Worm (Caenorhabditis elegans) whole organism, L4 larva: ENCODE data around the gene cdt-2.

Experiments
- Y75B8A.6 ChIP-seq: fragments of 200-800 bp; sonication (Bioruptor generic); IDR thresholded peaks from 2 replicates; pipeline ENCODE4 v1.3.6; 2022; ENCODE audit warnings: missing genetic modification reagents, missing genetic modification characterization, missing compliant biosample characterization
- ZK546.5 ChIP-seq, 2 experiments: sonication (generic microtip); optimal IDR thresholded peaks; 2 replicates each; lab custom pipeline; 2017; ENCODE audit warnings: missing biosample characterization in 2 of 2, missing genetic modification characterization in 2 of 2
- daf-16 ChIP-seq, 3 experiments: sonication (generic microtip); optimal IDR thresholded peaks; 2 replicates each; lab custom pipeline; 2016 to 2017; ENCODE audit warnings: missing genetic modification characterization in 3 of 3, missing genetic modification reagents in 3 of 3, mild to moderate bottlenecking in 2 of 3, missing compliant biosample characterization in 2 of 3, missing biosample characterization in 1 of 3, moderate library complexity in 1 of 3
- dve-1 ChIP-seq: sonication (generic microtip); optimal IDR thresholded peaks from 2 replicates; lab custom pipeline; 2017; ENCODE audit warnings: antibody characterized with exemption, mild to moderate bottlenecking, missing genetic modification characterization, missing compliant biosample characterization; ENCODE audit not compliant: insufficient read depth
- lin-13 ChIP-seq: fragments of 150-350 bp; optimal IDR thresholded peaks from 2 replicates; lab custom pipeline; 2014; ENCODE audit warnings: missing biosample characterization, missing genetic modification reagents, missing genetic modification characterization
- lin-38 ChIP-seq: fragments of 200-800 bp; sonication (Bioruptor generic); IDR thresholded peaks from 2 replicates; pipeline ENCODE4 v1.3.6; 2022; ENCODE audit warnings: missing genetic modification reagents, missing genetic modification characterization, missing compliant biosample characterization
- lin-39 ChIP-seq: fragments of 150-350 bp; optimal IDR thresholded peaks from 2 replicates; lab custom pipeline; 2014; ENCODE audit warnings: missing biosample characterization, missing genetic modification reagents, missing genetic modification characterization
- nhr-237 ChIP-seq: sonication (generic microtip); optimal IDR thresholded peaks from 2 replicates; lab custom pipeline; 2017; ENCODE audit warnings: missing biosample characterization, missing genetic modification characterization
- nhr-28 ChIP-seq: fragments of 150-350 bp; optimal IDR thresholded peaks from 2 replicates; lab custom pipeline; 2014; ENCODE audit warnings: missing biosample characterization, missing genetic modification characterization
- unc-62 ChIP-seq, 3 experiments: fragments of 150-350 bp in 1 of 3; sonication (generic microtip); optimal IDR thresholded peaks in 2 of 3; peaks in 1 of 3; 1 replicate in 1 of 3; 2 replicates in 2 of 3; lab custom pipeline; 2014 to 2017; ENCODE audit warnings: missing biosample characterization in 3 of 3, missing genetic modification characterization in 3 of 3, missing genetic modification reagents in 3 of 3, missing genotype in 1 of 3
- zag-1 ChIP-seq: fragments of 150-350 bp; optimal IDR thresholded peaks from 2 replicates; lab custom pipeline; 2014; ENCODE audit warnings: missing biosample characterization, missing genetic modification characterization
- ztf-11 ChIP-seq: fragments of 150-350 bp; optimal IDR thresholded peaks from 2 replicates; lab custom pipeline; 2014; ENCODE audit warnings: missing biosample characterization, missing genetic modification characterization

DNA sequence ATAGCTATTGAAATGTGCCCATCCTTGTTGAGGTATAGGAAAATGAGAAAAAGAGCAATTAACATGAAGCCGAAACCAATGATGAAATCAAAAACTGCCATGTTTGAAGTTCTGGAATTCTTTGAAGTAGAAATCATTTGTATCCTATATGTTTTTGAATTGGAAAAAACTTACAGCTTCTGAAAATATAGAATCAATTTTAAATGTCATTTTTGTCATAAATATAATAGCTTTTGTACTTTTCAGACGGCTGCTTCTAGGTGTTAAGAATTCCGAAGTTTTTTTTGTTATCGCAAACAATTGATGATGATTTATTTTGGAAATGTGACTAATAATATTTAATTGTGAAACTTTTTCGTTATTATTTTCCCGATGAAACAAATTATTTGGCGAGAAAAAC, 43.9 kb downstream of the cdt-2 start, which contains the start of gene C30G7.4:
- TF ChIP-seq lin-39 (tag; lab: Kevin White, UChicago) (no peak), Y75B8A.6 (GFP tag; lab: Robert Waterston, UW) (no peak), dve-1 (no peak), zag-1 (no peak), nhr-237 (no peak), ztf-11 (tag; lab: Kevin White, UChicago) (no peak), lin-13 (GFP tag; lab: Kevin White, UChicago) (no peak), daf-16 (GFP tag; optimal IDR thresholded peaks at IDR 0.05; lab: Kevin White, UChicago) (no peak), daf-16 (tag; optimal IDR thresholded peaks at IDR 0.05; lab: Kevin White, UChicago) (no peak), ZK546.5 (tag; optimal IDR thresholded peaks at IDR 0.05; lab: Kevin White, UChicago) (no peak), lin-38 (no peak), unc-62 (GFP tag; optimal IDR thresholded peaks at IDR 0.05 in 1 of 2; lab: Kevin White, UChicago) (no peak), unc-62 (tag; optimal IDR thresholded peaks at IDR 0.05; lab: Kevin White, UChicago) (no peak), nhr-28 (no peak)
